Worm (Caenorhabditis elegans) whole organism, young adult: ENCODE measurements around the gene ZK899.5.

ENCODE experiments used
- B0035.1 ChIP-seq: sonication (generic microtip); optimal IDR thresholded peaks from 2 replicates; lab custom pipeline; 2016; ENCODE audit warnings: missing genetic modification characterization, mild to moderate bottlenecking, missing compliant biosample characterization, missing genotype, missing genetic modification reagents
- F22D6.2 ChIP-seq: sonication (generic microtip); optimal IDR thresholded peaks from 2 replicates; lab custom pipeline; 2016; ENCODE audit warnings: mild to moderate bottlenecking, missing genetic modification characterization, missing compliant biosample characterization
- F55B11.4 ChIP-seq: sonication (generic microtip); optimal IDR thresholded peaks from 2 replicates; lab custom pipeline; 2016; ENCODE audit warnings: missing compliant biosample characterization, missing genetic modification characterization, borderline replicate concordance; ENCODE audit not compliant: insufficient read depth
- Y56A3A.18 ChIP-seq: fragments of 200-800 bp; sonication (Bioruptor generic); IDR thresholded peaks from 2 replicates; pipeline ENCODE4 v1.3.6; 2022; ENCODE audit warnings: missing genetic modification reagents, missing genetic modification characterization, missing compliant biosample characterization
- Y79H2A.3 ChIP-seq: fragments of 200-800 bp; sonication (Bioruptor generic); conservative IDR thresholded peaks from 2 replicates; pipeline ENCODE4 v1.3.6; 2022; ENCODE audit warnings: missing genetic modification reagents, missing genetic modification characterization, missing compliant biosample characterization
- Y95B8A.8 ChIP-seq: fragments of 200-800 bp; sonication (Bioruptor generic); IDR thresholded peaks from 2 replicates; pipeline ENCODE4 v1.3.6; 2022; ENCODE audit warnings: missing genetic modification reagents, missing genetic modification characterization, missing compliant biosample characterization
- ama-1 ChIP-seq, 3 experiments: fragments of 150-350 bp in 1 of 3; sonication (generic microtip) in 2 of 3; optimal IDR thresholded peaks; 2 replicates each; lab custom pipeline; 2014 to 2018; ENCODE audit warnings: missing biosample characterization in 2 of 3, missing genetic modification characterization in 2 of 3, missing genetic modification reagents in 2 of 3
- aptf-3 ChIP-seq: fragments of 200-800 bp; sonication (Bioruptor generic); IDR thresholded peaks from 2 replicates; pipeline ENCODE4 v1.3.6; 2022; ENCODE audit warnings: missing genetic modification characterization, missing compliant biosample characterization
- athp-1 ChIP-seq: sonication (generic microtip); optimal IDR thresholded peaks from 2 replicates; lab custom pipeline; 2017; ENCODE audit warnings: mild to moderate bottlenecking, missing genetic modification characterization, missing compliant biosample characterization
- ccch-3 ChIP-seq: fragments of 200-800 bp; sonication (Bioruptor generic); optimal IDR thresholded peaks from 2 replicates; lab custom pipeline; 2018; ENCODE audit warnings: mild to moderate bottlenecking, missing genetic modification characterization, missing compliant biosample characterization
- cebp-2 ChIP-seq: fragments of 200-800 bp; sonication (Bioruptor generic); IDR thresholded peaks from 2 replicates; pipeline ENCODE4 v1.3.6; 2022; ENCODE audit warnings: missing genetic modification characterization, missing compliant biosample characterization
- ceh-27 ChIP-seq: fragments of 200-800 bp; sonication (Bioruptor generic); optimal IDR thresholded peaks from 2 replicates; lab custom pipeline; 2018; ENCODE audit warnings: mild to moderate bottlenecking, missing genetic modification characterization, moderate library complexity, missing compliant biosample characterization
- ceh-79 ChIP-seq: sonication (generic microtip); optimal IDR thresholded peaks from 2 replicates; lab custom pipeline; 2017; ENCODE audit warnings: mild to moderate bottlenecking, missing genetic modification characterization, missing compliant biosample characterization
- ceh-91 ChIP-seq: fragments of 200-800 bp; sonication (Bioruptor generic); IDR thresholded peaks from 2 replicates; pipeline ENCODE4 v1.3.6; 2022; ENCODE audit warnings: missing genetic modification reagents, missing genetic modification characterization, missing compliant biosample characterization
- chd-7 ChIP-seq: sonication (generic microtip); optimal IDR thresholded peaks from 2 replicates; lab custom pipeline; 2016; ENCODE audit warnings: mild to moderate bottlenecking, missing genetic modification characterization, moderate library complexity, missing compliant biosample characterization
- egl-44 ChIP-seq: fragments of 200-800 bp; sonication (Bioruptor generic); IDR thresholded peaks from 2 replicates; pipeline ENCODE4 v1.3.6; 2022; ENCODE audit warnings: missing genetic modification reagents, missing genetic modification characterization, missing compliant biosample characterization
- egrh-3 ChIP-seq: fragments of 200-800 bp; sonication (Bioruptor generic); IDR thresholded peaks from 2 replicates; pipeline ENCODE4 v1.3.6; 2022; ENCODE audit warnings: missing genetic modification reagents, missing genetic modification characterization, missing compliant biosample characterization
- gei-17 ChIP-seq: fragments of 200-800 bp; sonication (Bioruptor generic); optimal IDR thresholded peaks from 2 replicates; lab custom pipeline; 2018; ENCODE audit warnings: mild to moderate bottlenecking, missing genetic modification characterization, missing compliant biosample characterization
- hlh-26 ChIP-seq: fragments of 200-800 bp; sonication (Bioruptor generic); conservative IDR thresholded peaks from 2 replicates; pipeline ENCODE4 v1.3.6; 2022; ENCODE audit warnings: missing genetic modification reagents, missing genetic modification characterization, missing compliant biosample characterization
- hmg-1.2 ChIP-seq: fragments of 200-800 bp; sonication (Bioruptor generic); IDR thresholded peaks from 2 replicates; pipeline ENCODE4 v1.3.6; 2022; ENCODE audit warnings: missing genetic modification reagents, missing genetic modification characterization, missing compliant biosample characterization
- hmg-20 ChIP-seq: fragments of 200-800 bp; sonication (Bioruptor generic); IDR thresholded peaks from 2 replicates; pipeline ENCODE4 v1.3.6; 2022; ENCODE audit warnings: missing genetic modification reagents, missing genetic modification characterization, missing compliant biosample characterization
- hrde-1 ChIP-seq: sonication (generic microtip); optimal IDR thresholded peaks from 2 replicates; lab custom pipeline; 2016; ENCODE audit warnings: missing genetic modification characterization, mild to moderate bottlenecking, missing compliant biosample characterization, moderate library complexity, missing genotype, missing genetic modification reagents, borderline replicate concordance
- lin-54 ChIP-seq: fragments of 200-800 bp; sonication (Bioruptor generic); optimal IDR thresholded peaks from 2 replicates; lab custom pipeline; 2018; ENCODE audit warnings: mild to moderate bottlenecking, missing genetic modification characterization, missing compliant biosample characterization
- lsl-1 ChIP-seq: fragments of 200-800 bp; sonication (Bioruptor generic); optimal IDR thresholded peaks from 2 replicates; lab custom pipeline; 2018; ENCODE audit warnings: mild to moderate bottlenecking, missing genetic modification characterization, moderate library complexity, missing compliant biosample characterization
- madf-3 ChIP-seq: fragments of 200-800 bp; sonication (Bioruptor generic); IDR thresholded peaks from 2 replicates; pipeline ENCODE4 v1.3.6; 2022; ENCODE audit warnings: missing genetic modification reagents, missing genetic modification characterization, missing compliant biosample characterization
- mcd-1 ChIP-seq: fragments of 200-800 bp; sonication (Bioruptor generic); IDR thresholded peaks from 2 replicates; pipeline ENCODE4 v1.3.6; 2022; ENCODE audit warnings: missing genetic modification reagents, missing genetic modification characterization, missing compliant biosample characterization
- nfya-2 ChIP-seq: fragments of 200-800 bp; sonication (Bioruptor generic); IDR thresholded peaks from 2 replicates; pipeline ENCODE4 v1.3.6; 2022; ENCODE audit warnings: missing genetic modification reagents, missing genetic modification characterization, missing compliant biosample characterization
- nfyb-1 ChIP-seq: fragments of 200-800 bp; sonication (Bioruptor generic); IDR thresholded peaks from 2 replicates; pipeline ENCODE4 v1.3.6; 2022; ENCODE audit warnings: missing genetic modification reagents, missing genetic modification characterization, missing compliant biosample characterization
- nhr-120 ChIP-seq: fragments of 200-800 bp; sonication (Bioruptor generic); IDR thresholded peaks from 2 replicates; pipeline ENCODE4 v1.3.6; 2022; ENCODE audit warnings: missing genetic modification characterization, missing compliant biosample characterization
- nhr-179 ChIP-seq: sonication (generic microtip); optimal IDR thresholded peaks from 2 replicates; lab custom pipeline; 2016; ENCODE audit warnings: mild to moderate bottlenecking, missing genetic modification characterization, missing compliant biosample characterization
- nhr-90 ChIP-seq: sonication (generic microtip); optimal IDR thresholded peaks from 2 replicates; lab custom pipeline; 2016; ENCODE audit warnings: missing genotype, mild to moderate bottlenecking, missing genetic modification characterization, missing compliant biosample characterization
- pha-4 ChIP-seq: fragments of 150-350 bp; sonication (generic microtip); optimal IDR thresholded peaks from 2 replicates; lab custom pipeline; 2014; ENCODE audit warnings: missing biosample characterization, missing genetic modification reagents, missing genetic modification characterization
- snpc-1.3 ChIP-seq: sonication (generic microtip); optimal IDR thresholded peaks from 2 replicates; lab custom pipeline; 2017; ENCODE audit warnings: missing genetic modification characterization, mild to moderate bottlenecking, missing compliant biosample characterization, antibody characterized with exemption, moderate library complexity, missing genotype, missing genetic modification reagents; ENCODE audit not compliant: insufficient read depth
- somi-1 ChIP-seq: fragments of 200-800 bp; sonication (Bioruptor generic); optimal IDR thresholded peaks from 2 replicates; lab custom pipeline; 2018; ENCODE audit warnings: mild to moderate bottlenecking, missing genetic modification characterization, missing compliant biosample characterization
- xnd-1 ChIP-seq: sonication (generic microtip); optimal IDR thresholded peaks from 2 replicates; lab custom pipeline; 2016; ENCODE audit warnings: missing genotype, missing genetic modification reagents, missing genetic modification characterization, missing compliant biosample characterization
- ztf-26 ChIP-seq: sonication (generic microtip); optimal IDR thresholded peaks from 2 replicates; lab custom pipeline; 2017; ENCODE audit warnings: missing genetic modification characterization, missing compliant biosample characterization

Gene ZK899.5

ce11 chrX:9504911-9505397 lies 44.2 kb upstream of the ZK899.5 start:
- TF ChIP-seq hmg-20 (GFP tag; lab: Robert Waterston, UW) (no peak), athp-1 (tag; lab: Kevin White, UChicago) (no peak), nhr-120 (GFP tag; lab: Robert Waterston, UW) (no peak), Y56A3A.18 (GFP tag; lab: Robert Waterston, UW) (no peak), egrh-3 (no peak), Y95B8A.8 (GFP tag; lab: Robert Waterston, UW) (no peak), cebp-2 (GFP tag; lab: Robert Waterston, UW) (no peak), hrde-1 (tag; lab: Kevin White, UChicago) (no peak), chd-7 (tag; lab: Kevin White, UChicago) (no peak), snpc-1.3 (tag; lab: Kevin White, UChicago) (no peak), ceh-27 (no peak), F22D6.2 (tag; lab: Kevin White, UChicago) (no peak)

- TF ChIP-seq nfya-2 (GFP tag; lab: Robert Waterston, UW): no peak
- TF ChIP-seq snpc-1.3 (tag; lab: Kevin White, UChicago): no peak
- no peak for TF ChIP-seq ceh-91 (GFP tag; lab: Robert Waterston, UW)
- TF ChIP-seq ama-1 (optimal IDR thresholded peaks at IDR 0.05; lab: Kevin White, UChicago): no peak
- no peak for TF ChIP-seq ama-1 (GFP tag; optimal IDR thresholded peaks at IDR 0.05; lab: Kevin White, UChicago)
- no peak for TF ChIP-seq pha-4 (tag; lab: Kevin White, UChicago)
- TF ChIP-seq lin-54: no peak
- TF ChIP-seq aptf-3: no peak
- TF ChIP-seq lsl-1 (GFP tag; lab: Kevin White, UChicago): no peak
- no peak for TF ChIP-seq F55B11.4 (tag; lab: Kevin White, UChicago)
- TF ChIP-seq ccch-3 (GFP tag; lab: Kevin White, UChicago): no peak
- no peak for TF ChIP-seq hlh-26
- TF ChIP-seq hmg-1.2 (GFP tag; lab: Robert Waterston, UW): no peak
- no peak for TF ChIP-seq madf-3 (GFP tag; lab: Robert Waterston, UW)
- no peak for TF ChIP-seq gei-17 (GFP tag; lab: Kevin White, UChicago)
- no peak for TF ChIP-seq xnd-1 (tag; lab: Kevin White, UChicago)
- no peak for TF ChIP-seq ztf-26 (tag; lab: Kevin White, UChicago)
- no peak for TF ChIP-seq ceh-79
- TF ChIP-seq egl-44 (GFP tag; lab: Robert Waterston, UW): no peak
- no peak for TF ChIP-seq athp-1 (tag; lab: Kevin White, UChicago)
- TF ChIP-seq B0035.1 (tag; lab: Kevin White, UChicago): no peak
These were observed 43.5 kb upstream of the ZK899.5 start for ce11 chrX:9504221-9504620.

DNA sequence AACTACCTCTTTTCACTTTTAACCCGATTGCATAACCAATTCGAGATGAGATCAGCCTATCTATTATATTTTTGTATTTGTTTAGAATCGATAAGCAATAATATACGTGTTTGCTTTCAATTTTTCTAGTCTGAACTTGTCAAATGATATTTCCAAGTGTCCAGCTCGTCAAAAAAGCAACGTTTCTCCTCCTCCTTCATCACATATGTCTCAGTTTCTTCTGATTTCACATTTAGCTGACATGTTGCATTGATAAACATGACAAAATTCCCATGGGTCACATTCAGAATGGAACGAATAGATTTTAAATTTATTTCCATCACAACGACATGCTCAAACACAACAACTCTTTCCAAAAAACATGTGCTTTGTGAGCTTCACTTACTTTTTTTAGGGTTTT lies 38.6 kb upstream of the ZK899.5 start:
- TF ChIP-seq nfyb-1 (GFP tag; lab: Robert Waterston, UW): no peak
- no peak for TF ChIP-seq mcd-1 (GFP tag; lab: Robert Waterston, UW)
- TF ChIP-seq nhr-90 (tag; lab: Kevin White, UChicago): no peak
- TF ChIP-seq nhr-179 (tag; lab: Kevin White, UChicago): no peak
- TF ChIP-seq somi-1 (GFP tag; lab: Kevin White, UChicago): no peak
- TF ChIP-seq Y79H2A.3 (GFP tag; lab: Robert Waterston, UW): no peak
